Fruit fly (Drosophila melanogaster): Measurements from ENCODE around the gene mura.

mura gene

DNA sequence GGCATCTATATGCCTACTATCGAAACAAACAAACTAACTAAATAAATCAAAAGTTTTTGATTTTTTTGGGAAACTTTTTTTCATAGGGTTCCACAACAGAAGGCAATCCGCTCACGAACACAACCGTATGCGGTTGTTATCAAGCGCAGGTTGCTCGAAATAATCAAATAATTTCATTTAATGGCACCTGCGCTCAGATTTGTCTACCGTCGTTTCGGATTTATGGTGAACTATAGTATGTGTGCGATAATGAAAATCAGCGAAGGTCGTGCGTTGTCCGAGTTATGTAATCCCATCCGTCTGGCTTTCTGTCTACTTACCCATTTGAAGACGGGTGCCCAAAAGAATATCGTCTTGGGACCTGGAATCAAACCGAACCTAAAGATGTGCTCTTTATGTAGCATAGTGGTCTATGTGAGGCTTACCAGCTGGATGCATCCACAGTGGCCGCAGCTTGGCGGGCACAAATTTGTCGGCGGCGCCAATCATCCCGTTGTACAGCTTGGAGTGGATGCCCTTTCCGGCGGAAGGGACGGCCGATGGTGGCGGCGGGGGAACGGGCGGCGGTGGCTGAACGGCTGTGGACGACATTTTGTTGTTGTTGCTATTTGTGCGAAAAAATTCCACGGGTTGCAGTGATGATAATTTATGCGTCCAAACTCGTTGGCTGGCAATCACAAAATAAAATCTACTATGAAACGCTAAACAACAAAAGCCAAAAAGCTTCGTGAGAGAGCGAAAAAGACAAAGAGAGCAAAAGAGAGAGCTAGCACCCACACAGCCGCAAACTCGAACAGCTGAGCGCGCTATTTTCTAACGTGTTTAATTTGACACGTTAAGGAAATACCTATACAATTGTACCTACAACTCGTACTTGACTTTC, 21.6 kb upstream of the mura start (continued):
- TF ChIP-seq Lpt (GFP tag; optimal IDR thresholded peaks at IDR 0.05) = no peak
- no peak for TF ChIP-seq Fer2 (tag; optimal IDR thresholded peaks at IDR 0.05)
- TF ChIP-seq cas (GFP tag; IDR thresholded peaks at IDR 0.05) = no peak
- TF ChIP-seq CG10321 (GFP tag; IDR thresholded peaks at IDR 0.05) = no peak
- no peak for TF ChIP-seq Deaf1 (tag; optimal IDR thresholded peaks at IDR 0.05)
- no peak for TF ChIP-seq CG9215 (GFP tag; IDR thresholded peaks at IDR 0.05)
- TF ChIP-seq Hmr (GFP tag; optimal IDR thresholded peaks at IDR 0.05) = no peak
- peak; percentile 94 for TF ChIP-seq exex (tag; optimal IDR thresholded peaks at IDR 0.05)
- TF ChIP-seq CG2889 (GFP tag; IDR thresholded peaks at IDR 0.05) = no peak
- TF ChIP-seq CG3407 (GFP tag; optimal IDR thresholded peaks at IDR 0.05) = no peak
- TF ChIP-seq Dad (GFP tag; optimal IDR thresholded peaks at IDR 0.05) = no peak
- TF ChIP-seq Tbp (GFP tag; optimal IDR thresholded peaks at IDR 0.05) = no peak
- no peak for TF ChIP-seq hbn (GFP tag; IDR thresholded peaks at IDR 0.05; ENCODE audit: partially characterized antibody)
- no peak for TF ChIP-seq CG12659 (GFP tag; optimal IDR thresholded peaks at IDR 0.05)
- TF ChIP-seq MESR4 (GFP tag; optimal IDR thresholded peaks at IDR 0.05) = no peak
- no peak for TF ChIP-seq CG18764 (GFP tag; optimal IDR thresholded peaks at IDR 0.05)
- TF ChIP-seq Hr51 (GFP tag; optimal IDR thresholded peaks at IDR 0.05) = no peak
- no peak for TF ChIP-seq ATbp (GFP tag; optimal IDR thresholded peaks at IDR 0.05)
- 0 out of 2 replicates have a peak, but pooled peaks have one; percentile 7 for TF ChIP-seq Ptx1 (GFP tag; IDR thresholded peaks at IDR 0.05)
- TF ChIP-seq CG34224 (GFP tag; IDR thresholded peaks at IDR 0.05; ENCODE audit: partially characterized antibody) = no peak; the same call in 2 of the 3 replicates
- no peak for TF ChIP-seq ash1 (GFP tag; optimal IDR thresholded peaks at IDR 0.05)
- 0 out of 2 replicates have a peak, but pooled peaks have one; percentile 23 for TF ChIP-seq CG17328 (GFP tag; IDR thresholded peaks at IDR 0.05)
- TF ChIP-seq CG15696 (tag; optimal IDR thresholded peaks at IDR 0.05) = no peak
- no peak for TF ChIP-seq CTCF (GFP tag; optimal IDR thresholded peaks at IDR 0.05)
- TF ChIP-seq CG10209 (GFP tag; optimal IDR thresholded peaks at IDR 0.05) = no peak
- TF ChIP-seq lola (GFP tag; optimal IDR thresholded peaks at IDR 0.05) = no peak
- TF ChIP-seq Xbp1 (GFP tag; optimal IDR thresholded peaks at IDR 0.05) = no peak
- TF ChIP-seq CG7271 (tag; optimal IDR thresholded peaks at IDR 0.05) = no peak
- peak; percentile 19 for TF ChIP-seq CG18599 (GFP tag; optimal IDR thresholded peaks at IDR 0.05)
- no peak for TF ChIP-seq CG14050 (GFP tag; IDR thresholded peaks at IDR 0.05)
- no peak for TF ChIP-seq Doc2 (GFP tag; IDR thresholded peaks at IDR 0.05)
- peak; percentile 14 for TF ChIP-seq CG15269 (tag; optimal IDR thresholded peaks at IDR 0.05)
- no peak for TF ChIP-seq CG4854 (GFP tag; optimal IDR thresholded peaks at IDR 0.05)
- 0 out of 2 replicates have a peak, but pooled peaks have one; percentile 27 for TF ChIP-seq CG14014 (GFP tag; IDR thresholded peaks at IDR 0.05)
- no peak for TF ChIP-seq H15 (GFP tag; IDR thresholded peaks at IDR 0.05)
- TF ChIP-seq tin (GFP tag; optimal IDR thresholded peaks at IDR 0.05) = no peak
- peak; percentile 53 for TF ChIP-seq lab (GFP tag; optimal IDR thresholded peaks at IDR 0.05)
- TF ChIP-seq salm (tag; optimal IDR thresholded peaks at IDR 0.05) = no peak
- TF ChIP-seq chn (GFP tag; optimal IDR thresholded peaks at IDR 0.05) = no peak
- TF ChIP-seq CG8944 (GFP tag; optimal IDR thresholded peaks at IDR 0.05) = no peak
- TF ChIP-seq vfl (GFP tag; optimal IDR thresholded peaks at IDR 0.05) = no peak
- TF ChIP-seq Atf3 (GFP tag; optimal IDR thresholded peaks at IDR 0.05) = no peak
- TF ChIP-seq unpg (GFP tag; optimal IDR thresholded peaks at IDR 0.05) = no peak
- no peak for TF ChIP-seq CG16779 (GFP tag; IDR thresholded peaks at IDR 0.05)
- TF ChIP-seq CG31224 (GFP tag; IDR thresholded peaks at IDR 0.05) = no peak
- TF ChIP-seq bbx (GFP tag; IDR thresholded peaks at IDR 0.05; ENCODE audit: partially characterized antibody) = 0 out of 2 replicates have a peak, but pooled peaks have one; percentile 29
- no peak for TF ChIP-seq Hsf (GFP tag; optimal IDR thresholded peaks at IDR 0.05)
- no peak for TF ChIP-seq CG6654 (GFP tag; optimal IDR thresholded peaks at IDR 0.05)
- no peak for TF ChIP-seq wor (GFP tag; IDR thresholded peaks at IDR 0.05)
